Fruit fly (Drosophila melanogaster): ENCODE data around the gene Duba.

Duba gene

DNA sequence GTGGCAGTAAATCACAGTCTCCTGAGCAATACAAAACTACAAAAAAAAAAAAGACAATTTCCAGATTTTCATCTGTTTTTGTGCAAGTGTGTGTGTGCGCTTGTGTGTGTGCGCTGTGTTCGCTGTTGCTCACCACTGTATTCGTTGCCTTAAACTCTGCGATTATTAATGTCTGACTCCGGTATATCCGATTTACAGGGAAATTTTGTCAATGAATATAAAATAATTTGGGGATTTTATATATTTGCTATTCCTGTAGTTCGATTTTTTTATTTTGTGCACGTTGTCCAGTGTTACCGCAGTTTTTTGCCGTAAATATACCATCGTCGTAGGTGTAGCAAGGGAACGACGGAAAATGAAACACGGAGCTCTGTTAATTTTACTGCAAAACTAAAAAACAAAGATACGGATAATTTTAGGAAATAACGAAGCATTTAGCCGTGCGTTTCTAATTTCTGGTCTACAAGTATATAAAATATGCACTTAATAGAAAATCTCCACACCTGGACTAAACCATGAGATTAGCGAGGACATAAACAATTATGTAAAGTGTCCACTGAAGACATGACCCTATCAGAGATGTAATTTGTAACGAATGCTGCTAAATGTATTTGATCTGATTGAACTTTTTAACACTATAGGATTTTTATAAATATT lies at the start of gene Duba:
Gene Duba (minus strand): TSS at position 313 of the 657 bp plus-strand sequence.
- TF ChIP-seq CG17801 (GFP tag; optimal IDR thresholded peaks at IDR 0.05; ENCODE audit: partially characterized antibody), result no peak

- no peak for TF ChIP-seq CG17801 (GFP tag; optimal IDR thresholded peaks at IDR 0.05; ENCODE audit: partially characterized antibody)
These were observed 46.9 kb upstream of the Duba start for dm6 chr3L:11656189-11656588.

DNA sequence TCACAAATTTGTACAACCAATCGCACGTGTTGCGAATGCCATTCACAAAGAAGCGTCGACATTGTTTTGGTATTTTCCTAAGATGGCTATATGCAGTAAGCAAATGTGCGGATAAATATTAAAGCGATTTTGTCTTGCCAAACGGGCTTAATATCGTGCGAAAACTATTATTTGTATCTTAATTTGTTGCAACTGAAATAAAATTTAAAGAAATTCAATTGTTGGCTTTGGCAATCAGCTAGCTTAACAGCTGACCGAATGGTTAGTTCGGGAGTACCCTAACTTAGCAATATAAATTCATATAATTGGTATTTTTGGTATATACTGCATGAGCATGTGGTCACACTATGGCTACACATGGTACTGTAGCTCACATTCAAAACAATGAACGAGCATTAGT lies 39.1 kb upstream of the Duba start, which contains the start of the genes RIOK1 and Polr3H:
Gene RIOK1 (minus strand): TSS at position 65 of the 400 bp plus-strand sequence.
Gene Polr3H (plus strand): TSS at position 347 of the 400 bp plus-strand sequence.
- peak; percentile 59 for TF ChIP-seq CG17801 (GFP tag; optimal IDR thresholded peaks at IDR 0.05; ENCODE audit: partially characterized antibody)

dm6 chr3L:11645933-11646332 lies 36.7 kb upstream of the Duba start, which contains the start of gene CG6071:
CG6071 (minus strand) TSS chr3L:11646033.
- TF ChIP-seq CG17801 (GFP tag; optimal IDR thresholded peaks at IDR 0.05; ENCODE audit: partially characterized antibody), result no peak

- no peak for TF ChIP-seq CG17801 (GFP tag; optimal IDR thresholded peaks at IDR 0.05; ENCODE audit: partially characterized antibody)
These were observed 27.6 kb upstream of the Duba start for dm6 chr3L:11636829-11637228.

DNA sequence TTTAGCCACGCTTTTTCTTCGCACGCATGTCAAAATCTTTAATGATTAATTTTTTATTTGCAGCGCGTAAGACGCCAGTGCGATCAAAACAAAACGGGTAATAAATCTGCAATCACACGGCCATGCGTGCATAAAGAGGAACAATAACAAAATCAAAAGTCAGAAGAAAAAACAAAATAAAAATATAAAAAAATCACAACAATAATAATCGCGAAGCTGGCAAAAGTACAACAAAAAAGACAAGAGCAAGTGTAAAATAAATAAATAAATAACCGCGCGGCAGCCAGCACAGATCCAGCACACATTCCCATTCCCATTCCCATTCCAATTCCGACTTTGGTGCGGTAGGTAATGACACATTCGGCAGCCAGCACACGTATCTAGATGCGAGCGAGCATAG lies 25.3 kb upstream of the Duba start:
- TF ChIP-seq CG17801 (GFP tag; optimal IDR thresholded peaks at IDR 0.05; ENCODE audit: partially characterized antibody), result peak; percentile 53

DNA sequence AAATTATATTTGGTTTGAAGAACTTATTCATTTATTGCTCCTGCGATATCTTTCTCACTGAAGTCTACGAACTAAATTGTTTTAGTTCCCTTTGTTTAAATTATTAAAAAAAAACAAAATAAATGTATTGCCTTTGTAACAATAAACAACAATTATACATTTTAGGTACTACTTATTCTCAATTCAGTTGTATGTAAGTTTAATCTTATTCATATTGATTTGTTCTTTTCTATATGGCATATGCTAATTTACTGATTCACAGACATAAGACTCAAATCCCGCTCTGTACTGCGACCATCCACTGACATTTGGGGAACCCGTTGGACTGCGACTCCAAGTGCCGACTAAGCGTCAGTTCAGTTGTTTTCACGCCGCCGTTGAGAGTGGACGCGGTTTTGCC lies 21.8 kb upstream of the Duba start, which contains the start of gene CG32091:
Gene CG32091 (plus strand): TSS at position 301 of the 400 bp plus-strand sequence.
- TF ChIP-seq CG17801 (GFP tag; optimal IDR thresholded peaks at IDR 0.05; ENCODE audit: partially characterized antibody), result no peak

- no peak for TF ChIP-seq CG17801 (GFP tag; optimal IDR thresholded peaks at IDR 0.05; ENCODE audit: partially characterized antibody)
These were observed 21.4 kb upstream of the Duba start for dm6 chr3L:11630684-11631083.

dm6 chr3L:11627819-11628483 lies 18.7 kb upstream of the Duba start, which contains the start of gene Apt1:
Apt1 (plus strand) TSS chr3L:11628037.
- peak; percentile 59 for TF ChIP-seq CG17801 (GFP tag; optimal IDR thresholded peaks at IDR 0.05; ENCODE audit: partially characterized antibody)

DNA sequence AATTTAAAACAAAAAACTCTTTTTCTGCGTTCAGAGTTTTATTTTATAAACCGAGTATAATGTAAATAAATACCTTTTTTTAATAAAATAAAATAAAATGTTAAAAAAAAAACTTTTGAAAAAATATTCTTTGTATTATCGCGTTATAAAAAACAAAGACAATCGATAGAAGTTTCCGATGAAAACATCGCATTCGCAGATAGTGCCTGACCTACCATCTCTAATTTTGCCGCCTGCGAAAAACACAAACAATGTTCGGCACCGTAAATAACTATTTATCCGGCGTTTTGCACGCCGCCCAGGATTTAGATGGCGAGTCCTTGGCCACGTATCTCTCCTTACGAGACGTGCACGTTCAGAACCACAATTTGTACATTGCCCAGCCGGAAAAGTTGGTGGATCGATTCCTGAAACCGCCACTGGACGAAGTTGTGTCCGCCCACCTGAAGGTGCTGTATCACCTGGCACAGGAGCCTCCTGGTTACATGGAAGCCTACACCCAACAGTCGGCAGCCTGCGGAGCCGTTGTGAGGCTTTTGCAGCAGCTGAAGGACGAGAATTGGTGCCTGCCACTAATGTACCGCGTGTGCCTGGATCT lies 17.1 kb upstream of the Duba start, which contains the start of gene PCID2:
Gene PCID2 (plus strand): TSS at position 213 of the 598 bp plus-strand sequence.
- no peak for TF ChIP-seq CG17801 (GFP tag; optimal IDR thresholded peaks at IDR 0.05; ENCODE audit: partially characterized antibody)

dm6 chr3L:11625634-11626175 lies 16.4 kb upstream of the Duba start, which contains the start of gene CG6083:
CG6083 (minus strand) TSS chr3L:11626125.
- no peak for TF ChIP-seq CG17801 (GFP tag; optimal IDR thresholded peaks at IDR 0.05; ENCODE audit: partially characterized antibody)

DNA sequence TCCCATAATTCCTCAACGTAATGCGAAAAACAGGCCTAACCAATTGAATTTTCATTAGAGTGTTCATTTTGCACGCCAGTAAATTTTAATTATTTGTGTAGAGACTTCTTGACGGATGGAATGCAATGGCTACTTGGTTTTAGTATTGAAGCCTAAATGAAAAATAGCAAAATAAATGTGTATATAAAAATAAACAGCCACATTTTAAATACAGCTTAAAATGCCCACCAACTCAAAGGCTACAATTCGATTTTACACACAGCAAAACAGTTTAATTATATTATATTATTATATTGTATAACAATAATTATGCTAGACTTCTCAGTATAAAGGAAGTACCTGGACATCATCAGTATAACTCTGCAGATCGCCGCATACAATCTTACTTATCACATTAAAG lies 15.0 kb upstream of the Duba start, which contains the start of gene Akr1B:
Gene Akr1B (minus strand): TSS at position 101 of the 400 bp plus-strand sequence.
- no peak for TF ChIP-seq CG17801 (GFP tag; optimal IDR thresholded peaks at IDR 0.05; ENCODE audit: partially characterized antibody)

DNA sequence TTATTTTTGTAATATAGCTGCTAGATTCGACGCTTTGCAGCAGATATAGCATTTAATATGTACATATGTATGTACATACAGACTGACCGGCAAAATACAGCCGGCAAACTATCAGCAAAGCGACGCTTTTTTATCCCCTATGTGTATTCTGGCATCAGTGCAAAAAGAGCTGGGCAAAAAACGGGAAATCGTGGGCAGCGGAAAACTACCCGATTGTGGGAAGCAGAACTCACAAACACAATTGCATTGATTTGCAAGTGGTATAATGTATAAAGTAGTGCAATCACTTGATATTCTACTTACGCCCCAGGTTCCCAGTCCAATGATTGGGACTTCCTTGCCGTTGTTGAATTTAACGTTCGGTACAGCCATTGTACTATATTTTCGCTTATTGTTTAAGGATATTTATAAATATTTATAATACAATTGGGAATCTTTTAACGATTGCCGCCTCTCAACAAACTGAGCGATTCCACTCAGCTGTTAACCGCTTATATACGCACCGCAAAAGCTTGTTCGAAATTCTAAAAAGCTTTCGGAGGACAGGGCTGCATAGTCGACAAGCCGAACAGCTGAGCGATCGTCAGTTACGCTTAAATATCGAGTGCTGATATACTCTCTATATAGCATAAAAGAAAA lies 14.1 kb upstream of the Duba start:
- TF ChIP-seq CG17801 (GFP tag; optimal IDR thresholded peaks at IDR 0.05; ENCODE audit: partially characterized antibody), result peak; percentile 20

dm6 chr3L:11622750-11623149 lies 13.5 kb upstream of the Duba start:
- TF ChIP-seq CG17801 (GFP tag; optimal IDR thresholded peaks at IDR 0.05; ENCODE audit: partially characterized antibody), result no peak

- TF ChIP-seq CG17801 (GFP tag; optimal IDR thresholded peaks at IDR 0.05; ENCODE audit: partially characterized antibody), result no peak
These were observed 10.7 kb upstream of the Duba start, which contains the start of gene Muc68Ca for dm6 chr3L:11620001-11620400. Muc68Ca (minus strand) TSS chr3L:11620101.

Data from ovary, adult (tissue).